Worm (Caenorhabditis elegans) whole organism, L2 larva: ENCODE measurements around the gene cutl-25.

Experiments
- C34F6.9 ChIP-seq: fragments of 150-350 bp; optimal IDR thresholded peaks from 2 replicates; lab custom pipeline; 2014; ENCODE audit warnings: missing biosample characterization, missing genetic modification characterization
- F13H6.1 ChIP-seq: sonication (generic microtip); optimal IDR thresholded peaks from 2 replicates; lab custom pipeline; 2016; ENCODE audit warnings: missing genetic modification characterization, missing compliant biosample characterization
- Y55F3AM.14 ChIP-seq: fragments of 200-800 bp; sonication (Bioruptor generic); optimal IDR thresholded peaks from 2 replicates; lab custom pipeline; 2018; ENCODE audit warnings: mild to moderate bottlenecking, missing genetic modification characterization, missing compliant biosample characterization
- ama-1 ChIP-seq: fragments of 150-350 bp; optimal IDR thresholded peaks from 2 replicates; lab custom pipeline; 2018; ENCODE audit warnings: inconsistent platforms
- ceh-16 ChIP-seq: fragments of 150-350 bp; optimal IDR thresholded peaks from 2 replicates; lab custom pipeline; 2014; ENCODE audit warnings: missing biosample characterization, missing genetic modification characterization
- crh-2 ChIP-seq: sonication (generic microtip); optimal IDR thresholded peaks from 2 replicates; lab custom pipeline; 2017; ENCODE audit warnings: missing biosample characterization, missing genetic modification characterization
- dmd-4 ChIP-seq: sonication (generic microtip); optimal IDR thresholded peaks from 2 replicates; lab custom pipeline; 2017; ENCODE audit warnings: missing biosample characterization, missing genetic modification characterization
- egl-27 ChIP-seq: sonication (generic microtip); optimal IDR thresholded peaks from 3 replicates; lab custom pipeline; 2017; ENCODE audit warnings: missing biosample characterization, missing genetic modification reagents, missing genetic modification characterization
- elt-1 ChIP-seq: fragments of 150-350 bp; optimal IDR thresholded peaks from 2 replicates; lab custom pipeline; 2014; ENCODE audit warnings: missing biosample characterization, missing genetic modification characterization
- fos-1 ChIP-seq: fragments of 150-350 bp; optimal IDR thresholded peaks from 2 replicates; lab custom pipeline; 2014; ENCODE audit warnings: missing biosample characterization, missing genetic modification characterization
- gmeb-1 ChIP-seq: fragments of 150-350 bp; optimal IDR thresholded peaks from 2 replicates; lab custom pipeline; 2014; ENCODE audit warnings: missing biosample characterization, missing genetic modification characterization
- lin-13 ChIP-seq: fragments of 150-350 bp; optimal IDR thresholded peaks from 2 replicates; lab custom pipeline; 2014; ENCODE audit warnings: missing biosample characterization, missing genetic modification reagents, missing genetic modification characterization
- lin-39 ChIP-seq: fragments of 150-350 bp; optimal IDR thresholded peaks from 2 replicates; lab custom pipeline; 2014; ENCODE audit warnings: missing biosample characterization, missing genetic modification reagents, missing genetic modification characterization
- lsy-2 ChIP-seq, 2 experiments: fragments of 150-350 bp in 1 of 2; sonication (generic microtip) in 1 of 2; optimal IDR thresholded peaks; 2 replicates each; lab custom pipeline; 2014 to 2017; ENCODE audit warnings: missing biosample characterization in 2 of 2, missing genetic modification characterization in 2 of 2
- mbf-1 ChIP-seq: sonication (generic microtip); optimal IDR thresholded peaks from 2 replicates; lab custom pipeline; 2017; ENCODE audit warnings: missing biosample characterization, missing genetic modification characterization
- mdl-1 ChIP-seq, 2 experiments: fragments of 150-350 bp in 1 of 2; sonication (generic microtip) in 1 of 2; optimal IDR thresholded peaks; 2 replicates each; lab custom pipeline; 2017; ENCODE audit warnings: missing biosample characterization in 2 of 2, missing genetic modification characterization in 2 of 2
- nhr-10 ChIP-seq: sonication (generic microtip); optimal IDR thresholded peaks from 2 replicates; lab custom pipeline; 2017; ENCODE audit warnings: missing biosample characterization, missing genetic modification characterization
- nhr-129 ChIP-seq: fragments of 150-350 bp; optimal IDR thresholded peaks from 2 replicates; lab custom pipeline; 2014; ENCODE audit warnings: missing biosample characterization, missing genetic modification characterization
- nhr-21 ChIP-seq: fragments of 150-350 bp; optimal IDR thresholded peaks from 2 replicates; lab custom pipeline; 2014; ENCODE audit warnings: missing biosample characterization, missing genetic modification characterization
- nhr-23 ChIP-seq: fragments of 150-350 bp; optimal IDR thresholded peaks from 2 replicates; lab custom pipeline; 2014; ENCODE audit warnings: missing biosample characterization, missing genetic modification reagents, missing genetic modification characterization
- nhr-25 ChIP-seq: fragments of 150-350 bp; sonication (generic microtip); optimal IDR thresholded peaks from 3 replicates; lab custom pipeline; 2014; ENCODE audit warnings: missing biosample characterization, missing genetic modification characterization
- nhr-6 ChIP-seq: fragments of 150-350 bp; optimal IDR thresholded peaks from 2 replicates; lab custom pipeline; 2014; ENCODE audit warnings: missing biosample characterization, missing genetic modification characterization
- nhr-77 ChIP-seq: fragments of 150-350 bp; optimal IDR thresholded peaks from 2 replicates; lab custom pipeline; 2014; ENCODE audit warnings: missing biosample characterization, missing genetic modification characterization
- peb-1 ChIP-seq: fragments of 150-350 bp; optimal IDR thresholded peaks from 2 replicates; lab custom pipeline; 2014; ENCODE audit warnings: missing biosample characterization, missing genetic modification characterization
- skn-1 ChIP-seq: sonication (generic microtip); optimal IDR thresholded peaks from 2 replicates; lab custom pipeline; 2017; ENCODE audit warnings: missing biosample characterization, missing genetic modification characterization
- sma-3 ChIP-seq: sonication (generic microtip); optimal IDR thresholded peaks from 2 replicates; lab custom pipeline; 2016; ENCODE audit warnings: missing genetic modification reagents, missing genetic modification characterization, missing compliant biosample characterization
- sma-9 ChIP-seq, 2 experiments: fragments of 150-350 bp in 1 of 2; sonication (generic microtip) in 1 of 2; optimal IDR thresholded peaks; 2 replicates each; lab custom pipeline; 2014 to 2016; ENCODE audit warnings: missing genetic modification characterization in 2 of 2, mild to moderate bottlenecking in 1 of 2, missing biosample characterization in 1 of 2, missing compliant biosample characterization in 1 of 2, missing genetic modification reagents in 1 of 2, moderate library complexity in 1 of 2
- unc-39 ChIP-seq: fragments of 150-350 bp; optimal IDR thresholded peaks from 2 replicates; lab custom pipeline; 2014; ENCODE audit warnings: missing biosample characterization, missing genetic modification characterization
- unc-55 ChIP-seq: fragments of 150-350 bp; sonication (generic microtip); optimal IDR thresholded peaks from 3 replicates; lab custom pipeline; 2014; ENCODE audit warnings: missing biosample characterization, missing genetic modification reagents, missing genetic modification characterization
- unc-62 ChIP-seq: fragments of 150-350 bp; optimal IDR thresholded peaks from 2 replicates; lab custom pipeline; 2014; ENCODE audit warnings: missing biosample characterization, missing genetic modification reagents, missing genetic modification characterization
- zag-1 ChIP-seq: fragments of 150-350 bp; optimal IDR thresholded peaks from 2 replicates; lab custom pipeline; 2014; ENCODE audit warnings: missing biosample characterization, missing genetic modification characterization
- ztf-4 ChIP-seq: fragments of 150-350 bp; optimal IDR thresholded peaks from 2 replicates; lab custom pipeline; 2014; ENCODE audit warnings: missing biosample characterization, missing genetic modification characterization

Gene cutl-25

DNA sequence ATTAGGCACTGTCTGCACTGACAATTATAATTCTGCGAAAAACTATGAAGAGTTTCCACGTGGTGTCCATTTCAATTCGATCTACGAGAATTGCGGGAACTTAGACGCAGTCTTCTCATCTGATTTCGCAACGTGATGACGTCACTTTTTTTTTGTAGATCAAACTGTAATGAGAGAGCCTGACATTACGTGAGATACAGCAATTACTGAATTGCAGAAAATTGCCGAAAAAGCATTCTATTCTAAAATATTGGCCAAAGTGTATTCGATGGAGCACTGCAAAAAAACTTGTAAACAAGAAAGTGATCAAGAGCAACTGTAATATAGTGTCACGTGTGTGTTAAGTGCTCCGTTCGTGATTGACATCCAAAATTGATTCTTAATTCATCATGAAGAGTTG is 20.3 kb downstream of the cutl-25 start:
- TF ChIP-seq Y55F3AM.14 (no peak), elt-1 (tag; lab: Kevin White, UChicago) (no peak), ceh-16 (tag; lab: Kevin White, UChicago) (no peak), unc-62 (GFP tag; lab: Kevin White, UChicago) (no peak), C34F6.9 (tag; lab: Kevin White, UChicago) (no peak), gmeb-1 (tag; lab: Kevin White, UChicago) (no peak), sma-3 (GFP tag; lab: Kevin White, UChicago) (no peak)

- TF ChIP-seq unc-55 (GFP tag; lab: Kevin White, UChicago) = no peak
- TF ChIP-seq zag-1 = no peak
- no peak for TF ChIP-seq F13H6.1
- TF ChIP-seq ceh-16 (tag; lab: Kevin White, UChicago) = no peak
- no peak for TF ChIP-seq nhr-25 (tag; lab: Kevin White, UChicago)
- TF ChIP-seq crh-2 (tag; lab: Kevin White, UChicago) = no peak
Measured at ce11 chrIII:3020035-3020434, 26.9 kb downstream of the cutl-25 start.

- TF ChIP-seq nhr-77 (tag; lab: Kevin White, UChicago) (no peak), skn-1 (no peak), mdl-1 (tag; optimal IDR thresholded peaks at IDR 0.05; lab: Kevin White, UChicago) (no peak), nhr-21 (tag; lab: Kevin White, UChicago) (no peak), C34F6.9 (tag; lab: Kevin White, UChicago) (no peak), sma-3 (GFP tag; lab: Kevin White, UChicago) (no peak), nhr-6 (tag; lab: Kevin White, UChicago) (no peak), F13H6.1 (no peak), lin-39 (tag; lab: Kevin White, UChicago) (no peak)
Measured at ce11 chrIII:3018822-3019221, 28.1 kb downstream of the cutl-25 start.

DNA sequence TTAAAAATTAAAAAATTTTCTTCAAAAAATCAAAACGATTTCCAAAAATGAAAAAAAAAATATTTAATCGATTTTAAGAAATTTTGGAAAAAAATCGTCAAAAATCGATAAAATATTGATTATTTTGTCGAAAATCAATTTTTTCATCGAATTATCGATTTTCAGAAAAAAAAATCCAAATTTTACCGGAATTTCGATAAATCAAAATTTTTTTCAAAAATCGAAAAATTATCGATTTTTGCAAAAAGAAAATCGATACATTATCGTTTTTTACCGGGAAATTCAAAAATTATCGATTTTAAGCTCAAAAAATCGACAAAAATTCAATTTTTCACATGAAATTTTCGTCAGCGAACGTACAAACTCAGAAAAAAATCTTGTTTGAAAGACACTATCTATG is 51.7 kb downstream of the cutl-25 start:
- TF ChIP-seq ama-1 (no peak), nhr-10 (no peak), lsy-2 (tag; optimal IDR thresholded peaks at IDR 0.05; lab: Kevin White, UChicago) (no peak), peb-1 (tag; lab: Kevin White, UChicago) (no peak), unc-62 (GFP tag; lab: Kevin White, UChicago) (no peak), nhr-129 (tag; lab: Kevin White, UChicago) (no peak), egl-27 (tag; lab: Kevin White, UChicago) (no peak), lin-13 (GFP tag; lab: Kevin White, UChicago) (no peak), nhr-23 (no peak), mbf-1 (tag; lab: Kevin White, UChicago) (no peak), dmd-4 (tag; lab: Kevin White, UChicago) (no peak)

ce11 chrIII:2993963-2994362 is 53.0 kb downstream of the cutl-25 start:
- TF ChIP-seq fos-1 (no peak), nhr-6 (tag; lab: Kevin White, UChicago) (no peak), sma-9 (GFP tag; optimal IDR thresholded peaks at IDR 0.05; lab: Kevin White, UChicago) (no peak), sma-9 (tag; optimal IDR thresholded peaks at IDR 0.05; lab: Kevin White, UChicago) (no peak), ztf-4 (no peak), nhr-129 (tag; lab: Kevin White, UChicago) (no peak), unc-39 (tag; lab: Kevin White, UChicago) (no peak)
